Worm (Caenorhabditis elegans) whole organism, mixed stage, embryonic: ENCODE data around the gene nep-22.

Experiments
- drap-1 ChIP-seq: fragments of 200-800 bp; sonication (Bioruptor generic); optimal IDR thresholded peaks from 3 replicates; lab custom pipeline; 2018; ENCODE audit warnings: mild to moderate bottlenecking, missing genetic modification characterization, missing compliant biosample characterization
- mab-5 ChIP-seq: fragments of 150-350 bp; optimal IDR thresholded peaks from 2 replicates; lab custom pipeline; 2014; ENCODE audit warnings: missing biosample characterization, missing genetic modification characterization
- nhr-12 ChIP-seq: fragments of 150-350 bp; optimal IDR thresholded peaks from 2 replicates; lab custom pipeline; 2014; ENCODE audit warnings: missing biosample characterization, missing genetic modification characterization
- nhr-237 ChIP-seq: fragments of 150-350 bp; optimal IDR thresholded peaks from 2 replicates; lab custom pipeline; 2014; ENCODE audit warnings: missing biosample characterization, missing genetic modification characterization
- nhr-76 ChIP-seq: sonication (generic microtip); optimal IDR thresholded peaks from 2 replicates; lab custom pipeline; 2017; ENCODE audit warnings: missing biosample characterization, missing genetic modification characterization
- snpc-4 ChIP-seq: fragments of 150-350 bp; optimal IDR thresholded peaks from 2 replicates; lab custom pipeline; 2014; ENCODE audit warnings: missing biosample characterization, missing genetic modification characterization
- unc-120 ChIP-seq: sonication (generic microtip); optimal IDR thresholded peaks from 2 replicates; lab custom pipeline; 2017; ENCODE audit warnings: missing genetic modification characterization, missing compliant biosample characterization; ENCODE audit not compliant: poor library complexity, severe bottlenecking
- unc-62 ChIP-seq: fragments of 150-350 bp; optimal IDR thresholded peaks from 2 replicates; lab custom pipeline; 2014; ENCODE audit warnings: missing biosample characterization, missing genetic modification reagents, missing genetic modification characterization

DNA sequence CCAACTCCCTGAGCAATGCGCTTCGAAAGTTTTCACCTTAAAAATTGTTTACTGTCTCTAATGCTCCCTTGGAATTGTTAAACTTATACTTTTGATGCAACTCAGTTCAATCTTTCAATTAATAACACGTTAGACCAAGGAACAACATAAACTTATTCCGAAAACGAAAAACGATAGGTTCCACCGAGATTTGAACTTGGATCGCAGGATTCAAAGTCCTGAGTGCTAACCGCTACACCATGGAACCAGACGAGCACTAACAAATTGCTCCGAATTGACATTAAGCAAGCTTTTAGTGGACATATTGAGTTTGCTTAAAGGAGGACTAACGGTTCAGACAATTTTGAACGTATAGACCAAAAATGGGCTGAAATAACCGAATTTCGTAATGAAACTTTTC lies 40.1 kb downstream of the nep-22 start:
- TF ChIP-seq nhr-76: no peak
- TF ChIP-seq unc-62: no peak
- no peak for TF ChIP-seq snpc-4
- TF ChIP-seq nhr-237 (tag; lab: Kevin White, UChicago): no peak
- TF ChIP-seq mab-5 (tag; lab: Kevin White, UChicago): no peak
- TF ChIP-seq drap-1 (GFP tag; lab: Kevin White, UChicago): no peak
- TF ChIP-seq nhr-12 (tag; lab: Kevin White, UChicago): no peak
- no peak for TF ChIP-seq unc-120 (tag; lab: Kevin White, UChicago)
